Fruit fly (Drosophila melanogaster) S2 (cell line): Measurements from ENCODE around the gene mAChR-C.

Source experiments
- CG8478 ChIP-seq: fragments of >200 bp; optimal IDR thresholded peaks from 2 replicates; lab custom pipeline; 2018
- CTCF ChIP-seq, 2 experiments: fragments of >200 bp; optimal IDR thresholded peaks; 2 replicates each; lab custom pipeline; 2018

DNA sequence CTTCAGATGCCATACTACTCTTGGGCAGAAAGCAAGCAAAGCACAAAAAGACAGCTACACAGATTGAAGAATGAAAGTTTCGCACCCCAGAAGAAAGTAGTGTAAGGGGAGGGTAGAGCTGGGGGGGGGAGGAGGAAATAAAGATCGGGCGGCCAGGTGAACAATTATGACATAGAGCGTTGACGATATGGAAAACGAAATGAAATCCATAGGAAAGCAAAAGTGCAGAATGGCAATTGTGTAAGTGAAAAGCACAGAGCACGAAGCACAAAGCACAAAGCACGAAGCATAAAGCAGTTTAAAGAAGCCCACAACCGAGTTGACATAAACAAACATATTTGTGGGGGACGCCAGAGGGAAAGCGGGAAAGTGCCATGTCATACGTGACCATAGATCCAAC is 35.5 kb downstream of the mAChR-C start:
- TF ChIP-seq CG8478 (lab: Kevin White, UChicago) (no peak), CTCF (optimal IDR thresholded peaks at IDR 0.05; lab: Kevin White, UChicago) (no peak)
